Worm (Caenorhabditis elegans): ENCODE measurements around the gene K03D3.2.

DNA sequence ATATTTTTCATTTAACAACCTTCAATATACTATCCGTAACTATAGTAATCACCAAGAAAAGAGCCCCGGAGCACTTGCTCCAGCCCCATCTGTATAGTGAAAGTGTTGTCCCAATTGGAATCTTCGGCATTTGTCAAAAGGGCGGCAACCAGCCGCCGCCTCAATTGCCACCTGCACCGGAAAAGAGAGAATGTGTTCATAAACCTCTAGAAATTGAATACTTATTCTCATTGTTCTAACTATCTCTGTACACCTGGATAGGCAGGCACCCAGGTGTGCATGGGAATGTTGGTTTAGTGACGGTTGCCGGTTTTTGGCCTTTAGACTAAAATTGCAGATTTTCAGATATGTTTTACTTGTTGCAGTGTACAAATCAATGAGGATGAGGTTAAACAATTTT, 49.5 kb upstream of the K03D3.2 start:
- no peak for TF ChIP-seq mdl-1 (tag; optimal IDR thresholded peaks at IDR 0.05)
- no peak for TF ChIP-seq nhr-237 (tag; optimal IDR thresholded peaks at IDR 0.05)

All from whole organism, L2 larva.